Worm (Caenorhabditis elegans): ENCODE measurements around the gene gst-37.

DNA sequence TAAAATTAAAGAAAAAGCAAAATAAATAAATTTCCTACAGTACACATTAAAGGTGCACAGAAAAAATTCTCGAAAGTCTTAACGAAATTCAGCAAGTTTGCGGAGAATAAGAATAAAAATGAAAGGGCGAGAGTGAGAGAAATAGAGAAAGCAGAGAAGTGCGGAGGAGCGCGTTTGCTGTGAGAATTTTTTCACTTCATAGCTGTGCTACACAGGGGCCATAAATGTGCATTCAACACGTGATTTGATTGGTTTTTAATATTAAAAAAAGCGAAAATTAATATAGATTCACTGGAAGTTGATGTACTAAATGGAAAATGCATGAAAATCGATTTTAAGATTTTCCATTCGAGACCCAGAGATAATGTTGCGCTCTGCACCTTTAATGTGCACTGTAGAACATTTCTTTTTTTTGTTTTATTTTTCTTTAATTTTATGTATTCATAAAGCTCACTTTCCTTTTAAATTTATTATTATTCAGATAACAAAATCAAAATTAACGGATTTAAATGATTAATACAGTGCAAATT lies 3.3 kb upstream of the gst-37 start, which contains the start of gene Y32G9A.2:
- TF ChIP-seq F52B5.7 (tag; optimal IDR thresholded peaks at IDR 0.05) (no peak), sea-2 (GFP tag; IDR thresholded peaks at IDR 0.05) (no peak), ZK185.1 (tag; optimal IDR thresholded peaks at IDR 0.05; ENCODE audit: poor library complexity, severe bottlenecking) (no peak), dox-1 (GFP tag; IDR thresholded peaks at IDR 0.05) (peak; percentile 67), dpff-1 (tag; optimal IDR thresholded peaks at IDR 0.05) (no peak), pha-4 (tag; optimal IDR thresholded peaks at IDR 0.05) (no peak), nhr-179 (tag; optimal IDR thresholded peaks at IDR 0.05) (no peak), unc-130 (GFP tag; optimal IDR thresholded peaks at IDR 0.05) (no peak), ceh-27 (GFP tag; optimal IDR thresholded peaks at IDR 0.05) (no peak), lin-35 (GFP tag; optimal IDR thresholded peaks at IDR 0.05) (no peak), B0261.1 (tag; optimal IDR thresholded peaks at IDR 0.05) (no peak), somi-1 (GFP tag; optimal IDR thresholded peaks at IDR 0.05) (no peak), hlh-26 (GFP tag; conservative IDR thresholded peaks at IDR 0.05) (no peak)

Measured in whole organism, young adult.